Worm (Caenorhabditis elegans) whole organism, L3 larva: Measurements from ENCODE around the gene F54D8.6.

ENCODE experiments used
- ama-1 ChIP-seq: fragments of 150-350 bp; optimal IDR thresholded peaks from 2 replicates; lab custom pipeline; 2018
- elt-1 ChIP-seq: fragments of 150-350 bp; optimal IDR thresholded peaks from 2 replicates; lab custom pipeline; 2014; ENCODE audit warnings: missing biosample characterization, missing genetic modification characterization
- jun-1 ChIP-seq: fragments of 150-350 bp; optimal IDR thresholded peaks from 2 replicates; lab custom pipeline; 2014; ENCODE audit warnings: missing biosample characterization, missing genetic modification reagents, missing genetic modification characterization
- nfya-1 ChIP-seq: sonication (generic microtip); optimal IDR thresholded peaks from 2 replicates; lab custom pipeline; 2017; ENCODE audit warnings: missing genetic modification characterization, mild to moderate bottlenecking, missing compliant biosample characterization, antibody characterized with exemption, moderate library complexity; ENCODE audit not compliant: insufficient read depth
- nhr-12 ChIP-seq: fragments of 150-350 bp; optimal IDR thresholded peaks from 2 replicates; lab custom pipeline; 2014; ENCODE audit warnings: missing biosample characterization, missing genetic modification characterization
- nhr-237 ChIP-seq: fragments of 150-350 bp; optimal IDR thresholded peaks from 2 replicates; lab custom pipeline; 2014; ENCODE audit warnings: missing biosample characterization, missing genetic modification characterization
- ztf-4 ChIP-seq: fragments of 150-350 bp; optimal IDR thresholded peaks from 2 replicates; lab custom pipeline; 2014; ENCODE audit warnings: missing biosample characterization, missing genetic modification characterization

DNA sequence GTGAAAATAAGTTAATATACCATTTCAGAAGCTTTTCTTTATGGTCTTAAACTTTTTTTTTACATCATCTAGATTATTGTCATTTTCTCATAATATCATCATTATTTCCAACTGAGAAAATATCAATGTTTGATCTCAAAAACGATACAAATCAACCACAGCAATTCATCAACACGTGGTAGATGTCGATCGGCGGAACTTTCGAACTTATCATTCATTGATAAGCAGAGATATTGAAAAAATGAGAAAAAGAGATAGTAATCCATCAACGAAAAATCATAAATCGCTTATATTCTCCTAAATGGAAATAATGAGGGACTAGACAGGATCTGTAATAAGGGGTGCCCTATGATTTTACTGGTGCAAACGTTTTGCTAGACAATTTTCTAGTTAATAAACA lies 6.0 kb upstream of the F54D8.6 start:
- no peak for TF ChIP-seq elt-1 (tag; lab: Kevin White, UChicago)
- no peak for TF ChIP-seq ama-1 (lab: Kevin White, UChicago)
- no peak for TF ChIP-seq ztf-4 (tag; lab: Kevin White, UChicago)
- TF ChIP-seq jun-1 (tag; lab: Kevin White, UChicago): no peak
- TF ChIP-seq nhr-237: no peak
- no peak for TF ChIP-seq nhr-12 (tag; lab: Kevin White, UChicago)
- no peak for TF ChIP-seq nfya-1 (tag; lab: Kevin White, UChicago)
